Worm (Caenorhabditis elegans): ENCODE results near the gene C07A9.9.
A peak's percentile ranks its signal among the peaks of the same experiment; 100 is the strongest.

Gene C07A9.9

DNA sequence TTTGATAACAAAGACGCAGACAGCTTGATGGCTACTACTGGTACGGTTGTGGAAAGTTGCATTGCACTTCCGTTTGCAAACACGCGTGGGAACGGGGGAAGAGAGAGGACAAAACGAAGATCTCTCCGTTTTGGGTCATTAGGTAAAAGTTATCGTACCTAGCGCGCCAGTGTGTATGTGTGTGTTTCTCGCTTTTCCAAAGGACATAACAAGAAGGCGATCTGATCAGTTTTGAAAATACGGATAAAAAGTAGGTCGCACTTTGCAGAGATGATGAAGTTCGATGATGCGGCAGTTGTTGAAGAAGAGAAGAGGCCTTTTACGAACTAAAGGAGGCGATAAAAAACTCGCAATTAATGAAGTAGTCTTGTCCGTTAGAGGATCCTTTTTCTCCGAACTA lies 22.3 kb downstream of the C07A9.9 start:
- no peak for TF ChIP-seq fkh-4 (tag; optimal IDR thresholded peaks at IDR 0.05; ENCODE audit: borderline replicate concordance)
- no peak for TF ChIP-seq snu-23 (GFP tag; optimal IDR thresholded peaks at IDR 0.05)
- no peak for TF ChIP-seq Y116A8C.19 (tag; optimal IDR thresholded peaks at IDR 0.05; ENCODE audit: borderline replicate concordance)
- no peak for TF ChIP-seq efl-3 (GFP tag; optimal IDR thresholded peaks at IDR 0.05)
- TF ChIP-seq blmp-1 (tag; optimal IDR thresholded peaks at IDR 0.05), result peak; percentile 93
- TF ChIP-seq elt-3 (tag; optimal IDR thresholded peaks at IDR 0.05), result peak in 1 of 6 experiments; percentile 38
- TF ChIP-seq nhr-76 (tag; optimal IDR thresholded peaks at IDR 0.05), result no peak
- no peak for TF ChIP-seq ceh-8 (GFP tag; optimal IDR thresholded peaks at IDR 0.05)

DNA sequence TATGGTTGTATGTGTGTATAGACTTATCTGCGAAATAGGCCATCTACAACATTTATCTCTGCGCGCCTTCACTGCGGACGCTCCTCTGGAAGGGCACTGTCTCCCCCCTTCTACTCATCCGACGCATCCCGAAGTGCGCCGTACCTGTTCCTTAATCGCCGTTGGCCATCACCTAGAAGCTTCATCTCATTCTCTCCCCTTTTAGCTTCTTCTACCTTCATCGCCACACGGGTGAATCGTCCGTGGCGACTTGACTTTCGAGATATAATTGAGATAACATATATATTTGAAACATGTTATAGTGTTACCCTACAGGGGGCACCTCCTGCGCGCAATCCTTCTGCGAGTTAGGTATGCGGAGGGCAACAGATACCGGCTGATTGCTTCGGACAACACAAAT lies 25.3 kb downstream of the C07A9.9 start:
- TF ChIP-seq fkh-10 (GFP tag; optimal IDR thresholded peaks at IDR 0.05) (no peak), hpl-2 (GFP tag; optimal IDR thresholded peaks at IDR 0.05) (no peak), hlh-17 (GFP tag; optimal IDR thresholded peaks at IDR 0.05; ENCODE audit: borderline replicate concordance) (no peak), mep-1 (tag; optimal IDR thresholded peaks at IDR 0.05) (no peak), nhr-85 (tag) (peak; percentile 12)

DNA sequence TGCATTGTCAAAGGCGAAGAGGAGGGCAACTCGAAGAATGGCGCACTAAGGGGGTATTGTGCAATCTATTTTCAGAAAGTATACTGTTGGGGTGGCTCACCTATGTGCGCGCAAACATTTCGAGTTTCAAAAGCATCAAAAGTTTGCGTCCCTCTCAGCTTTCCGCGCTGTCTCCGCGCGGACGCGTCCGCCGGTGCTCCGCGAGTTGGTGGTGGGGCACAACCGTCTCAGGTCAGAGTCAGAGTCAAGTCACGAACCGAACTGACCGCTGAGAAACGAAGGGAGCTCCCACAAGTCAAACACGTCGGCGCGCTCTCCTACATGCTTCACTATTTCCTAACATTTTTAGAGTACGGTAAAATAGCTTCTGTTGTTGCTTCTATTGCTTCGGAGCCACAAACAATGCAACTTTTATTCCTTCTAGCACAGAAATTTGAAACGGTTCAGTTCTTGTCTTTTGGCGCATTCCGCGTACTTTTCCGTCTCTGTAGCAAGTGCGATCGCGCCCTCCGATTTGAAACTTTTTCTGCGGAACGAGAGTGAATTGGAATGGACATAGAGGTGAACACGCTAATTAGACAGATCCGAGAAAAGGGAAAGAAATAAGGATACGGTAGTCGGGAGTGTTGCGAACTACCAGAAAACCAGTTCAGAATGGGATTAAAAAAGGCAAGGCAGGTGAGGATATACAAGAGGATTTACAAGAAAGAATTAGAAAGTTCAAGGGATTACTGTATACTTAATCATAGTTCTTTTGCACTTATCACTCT lies 28.0 kb downstream of the C07A9.9 start:
- TF ChIP-seq blmp-1 (tag; optimal IDR thresholded peaks at IDR 0.05) (peak; percentile 96), efl-1 (optimal IDR thresholded peaks at IDR 0.05) (no peak), efl-1 (GFP tag; optimal IDR thresholded peaks at IDR 0.05 in 1 of 2) (peak in 1 of 2 experiments; percentile 51), unc-30 (tag; optimal IDR thresholded peaks at IDR 0.05) (no peak)

DNA sequence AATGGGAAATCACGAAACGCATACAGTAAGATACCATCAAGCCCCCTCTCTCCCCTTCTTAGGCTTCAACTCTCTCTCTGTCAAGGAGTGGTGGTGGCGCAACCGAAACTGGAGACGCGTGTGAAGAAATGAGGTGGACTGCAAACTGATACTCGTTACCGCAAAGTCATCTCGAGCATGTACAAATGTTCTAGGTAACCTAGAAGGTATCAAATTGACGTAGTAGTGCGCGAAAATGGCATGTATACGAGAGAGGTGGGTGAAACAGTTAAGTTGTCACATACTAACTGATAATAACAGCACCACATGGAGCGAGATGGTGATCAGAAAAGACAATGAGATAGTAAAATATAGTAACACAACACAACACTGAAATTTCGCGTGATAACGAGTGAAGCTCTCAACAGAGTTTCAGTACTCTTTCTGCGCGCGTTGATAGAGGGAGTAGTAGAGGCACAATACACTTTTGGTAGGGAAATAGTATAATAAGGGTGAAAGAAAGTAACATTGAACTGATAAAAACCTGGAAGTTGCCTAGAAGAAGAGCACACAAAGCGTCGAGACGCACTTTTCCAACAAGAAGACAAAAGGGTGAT lies 29.2 kb downstream of the C07A9.9 start:
- TF ChIP-seq ceh-8 (GFP tag; optimal IDR thresholded peaks at IDR 0.05), result no peak
- TF ChIP-seq blmp-1 (tag; optimal IDR thresholded peaks at IDR 0.05), result peak; percentile 2
- TF ChIP-seq lin-14 (GFP tag; optimal IDR thresholded peaks at IDR 0.05), result peak; percentile 20
- TF ChIP-seq elt-2 (tag; optimal IDR thresholded peaks at IDR 0.05), result peak; percentile 82
- no peak for TF ChIP-seq ceh-88 (GFP tag; IDR thresholded peaks at IDR 0.05)
- TF ChIP-seq lin-35 (GFP tag; optimal IDR thresholded peaks at IDR 0.05), result peak in 1 of 2 experiments; percentile 43
- TF ChIP-seq vab-15 (tag; optimal IDR thresholded peaks at IDR 0.05), result no peak
- no peak for TF ChIP-seq aly-2 (tag; optimal IDR thresholded peaks at IDR 0.05)
- TF ChIP-seq nhr-20 (tag; optimal IDR thresholded peaks at IDR 0.05), result peak; percentile 10
- TF ChIP-seq ceh-90 (tag; optimal IDR thresholded peaks at IDR 0.05), result no peak
- no peak for TF ChIP-seq efl-1 (optimal IDR thresholded peaks at IDR 0.05)
- peak in 1 of 2 experiments; percentile 80 for TF ChIP-seq efl-1 (GFP tag; optimal IDR thresholded peaks at IDR 0.05 in 1 of 2)
- TF ChIP-seq grh-1 (GFP tag; IDR thresholded peaks at IDR 0.05), result no peak
- TF ChIP-seq fkh-4 (tag; optimal IDR thresholded peaks at IDR 0.05; ENCODE audit: borderline replicate concordance), result no peak
- no peak for TF ChIP-seq jun-1 (tag; optimal IDR thresholded peaks at IDR 0.05)

DNA sequence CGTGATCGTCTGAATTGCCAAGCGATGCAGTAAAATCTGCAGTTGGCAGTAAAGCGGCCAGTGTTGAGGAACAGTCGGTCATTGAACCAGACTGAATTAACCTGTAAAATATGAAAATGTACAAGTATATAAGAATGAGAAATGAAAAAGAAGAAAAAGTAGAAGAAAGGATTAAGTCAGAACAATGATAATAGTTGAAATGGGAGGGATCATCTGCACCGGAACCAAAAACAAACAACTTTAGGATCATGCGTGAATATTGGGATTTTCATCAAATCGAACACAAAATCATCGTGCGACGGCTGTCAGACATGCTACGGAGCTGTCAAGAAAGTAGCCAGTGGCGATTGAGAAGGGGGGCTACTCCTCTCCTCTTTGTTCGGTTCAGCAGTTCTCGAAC lies 30.4 kb downstream of the C07A9.9 start, which contains the start of gene gei-13:
Gene gei-13, minus strand, starts transcription at position 101 of the 400 bp plus-strand sequence.
- TF ChIP-seq efl-1 (optimal IDR thresholded peaks at IDR 0.05) (no peak), efl-1 (GFP tag; optimal IDR thresholded peaks at IDR 0.05 in 1 of 2) (peak in 1 of 2 experiments; percentile 78), C16A3.4 (tag; optimal IDR thresholded peaks at IDR 0.05) (no peak)

DNA sequence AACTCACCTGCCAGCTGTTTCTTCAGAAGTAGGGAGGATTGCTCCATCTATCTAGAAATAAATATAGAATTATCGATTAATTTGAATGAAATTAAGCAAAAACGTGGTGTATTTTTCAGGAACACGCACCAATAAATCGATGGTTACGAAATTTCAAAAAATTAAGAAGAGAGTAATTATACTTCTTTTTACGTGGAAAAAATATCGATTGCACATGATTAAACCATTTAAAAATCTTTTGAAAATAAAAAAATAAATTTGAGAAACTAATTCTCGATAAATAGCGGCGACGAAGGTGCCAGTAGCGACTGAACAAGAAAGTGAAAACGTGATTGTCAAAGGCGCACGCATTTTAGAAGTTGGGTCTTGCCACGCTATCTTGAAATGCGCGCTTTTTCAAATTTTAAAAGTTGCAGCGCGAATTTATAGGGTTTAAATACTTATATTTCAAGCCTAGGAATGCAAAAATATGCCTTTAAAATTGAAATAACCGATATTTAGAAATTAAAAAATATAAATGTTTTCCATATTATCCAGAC lies 36.3 kb downstream of the C07A9.9 start, which contains the start of gene ubc-7:
Gene ubc-7, minus strand, starts transcription at position 51 of the 539 bp plus-strand sequence.
- TF ChIP-seq lin-13 (GFP tag; optimal IDR thresholded peaks at IDR 0.05) (peak; percentile 73), rnt-1 (tag; optimal IDR thresholded peaks at IDR 0.05) (peak; percentile 81), nhr-19 (GFP tag; conservative IDR thresholded peaks at IDR 0.05) (peak; percentile 85), hpl-2 (GFP tag; optimal IDR thresholded peaks at IDR 0.05) (no peak), nhr-11 (tag; optimal IDR thresholded peaks at IDR 0.05) (peak; percentile 38), snpc-4 (tag; optimal IDR thresholded peaks at IDR 0.05) (peak; percentile 55), ceh-63 (GFP tag; optimal IDR thresholded peaks at IDR 0.05) (no peak), nhr-20 (tag; optimal IDR thresholded peaks at IDR 0.05) (peak; percentile 87), blmp-1 (tag; optimal IDR thresholded peaks at IDR 0.05) (peak; percentile 99), nhr-71 (tag; optimal IDR thresholded peaks at IDR 0.05) (peak; percentile 88), elt-3 (tag; optimal IDR thresholded peaks at IDR 0.05) (peak in 3 of 6 experiments; percentile 20 to 92 (median 74)), fos-1 (tag; optimal IDR thresholded peaks at IDR 0.05) (peak; percentile 63), nhr-77 (tag; optimal IDR thresholded peaks at IDR 0.05) (peak; percentile 79), lin-35 (GFP tag; optimal IDR thresholded peaks at IDR 0.05) (peak; percentile 99), xbp-1 (tag; optimal IDR thresholded peaks at IDR 0.05) (peak; percentile 79), ceh-90 (tag; optimal IDR thresholded peaks at IDR 0.05) (peak; percentile 17), alr-1 (tag; optimal IDR thresholded peaks at IDR 0.05; ENCODE audit: borderline replicate concordance) (no peak), lir-3 (tag; optimal IDR thresholded peaks at IDR 0.05; ENCODE audit: poor library complexity) (peak; percentile 69)
